Worm (Caenorhabditis elegans): ENCODE data around the gene spk-1.

ce11 chrIII:9501072-9501471, 44.7 kb downstream of the spk-1 start:
- TF ChIP-seq tab-1 (GFP tag; IDR thresholded peaks at IDR 0.05) (no peak), med-1 (GFP tag; optimal IDR thresholded peaks at IDR 0.05; ENCODE audit: insufficient read depth) (no peak), T22C8.4 (GFP tag; IDR thresholded peaks at IDR 0.05) (no peak), ztf-29 (GFP tag; IDR thresholded peaks at IDR 0.05) (no peak), ztf-23 (GFP tag; IDR thresholded peaks at IDR 0.05) (no peak), flt-1 (GFP tag; IDR thresholded peaks at IDR 0.05) (no peak), cog-1 (tag; optimal IDR thresholded peaks at IDR 0.05) (no peak), klf-2 (GFP tag; conservative IDR thresholded peaks at IDR 0.05) (no peak)
